Worm (Caenorhabditis elegans): ENCODE measurements around the gene sms-2.
A peak's percentile ranks its signal among the peaks of the same experiment; 100 is the strongest.

The sms-2 gene

DNA sequence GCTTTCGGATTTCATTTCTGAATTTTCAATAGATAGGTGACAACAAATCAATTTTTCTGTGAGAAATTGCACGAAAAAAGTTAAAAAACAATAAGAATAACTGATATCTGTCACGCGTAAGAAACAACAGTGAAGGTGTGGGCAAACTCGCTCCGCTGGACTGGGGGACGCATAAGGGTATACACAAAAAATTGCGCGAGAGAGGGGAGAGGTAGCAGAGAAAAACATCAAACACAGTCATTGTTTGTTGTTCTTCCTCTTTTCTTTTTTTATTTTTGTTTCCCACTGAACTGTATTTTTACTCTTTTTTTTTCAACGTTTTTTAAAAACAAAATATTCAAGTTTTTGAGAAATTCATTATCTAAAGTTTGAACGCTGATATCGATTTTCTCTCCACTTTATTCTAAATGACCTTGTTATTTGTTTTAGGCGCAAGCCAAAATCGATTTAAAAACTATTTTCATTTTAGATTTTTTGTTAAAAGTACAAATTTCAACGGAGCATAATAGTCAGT lies 24.1 kb downstream of the sms-2 start, which contains the start of the genes pifk-1 and tbc-11 (continued):
- TF ChIP-seq daf-12 (tag; optimal IDR thresholded peaks at IDR 0.05) (no peak), ceh-16 (tag; optimal IDR thresholded peaks at IDR 0.05) (no peak), lin-15B (tag; optimal IDR thresholded peaks at IDR 0.05) (peak; percentile 66), elt-1 (tag; optimal IDR thresholded peaks at IDR 0.05) (no peak), elt-2 (tag; optimal IDR thresholded peaks at IDR 0.05) (peak; percentile 50), tbx-2 (tag; optimal IDR thresholded peaks at IDR 0.05) (no peak), ztf-4 (tag; optimal IDR thresholded peaks at IDR 0.05) (no peak)

DNA sequence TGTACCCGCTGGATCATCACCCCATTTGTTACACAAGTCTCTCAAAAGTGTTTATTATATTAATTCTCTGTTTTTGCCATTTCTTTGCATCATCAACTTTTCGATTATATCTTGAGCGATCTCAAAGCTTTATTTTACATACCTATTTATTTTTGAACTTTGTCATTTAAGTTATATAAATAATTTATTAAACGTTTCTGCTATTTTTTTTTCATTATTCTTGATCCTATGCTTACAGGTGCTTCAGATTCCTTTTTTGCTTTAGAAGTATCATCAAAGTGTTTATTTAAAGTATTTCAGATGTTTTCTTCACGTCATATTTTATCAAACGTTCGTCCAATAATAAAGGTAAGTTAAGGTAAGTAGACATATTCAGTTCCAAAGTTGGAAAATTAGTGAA lies 30.6 kb downstream of the sms-2 start, which contains the start of gene F35H12.5:
Gene F35H12.5, plus strand, starts transcription at position 301 of the 400 bp plus-strand sequence.
- TF ChIP-seq nhr-28 (tag; optimal IDR thresholded peaks at IDR 0.05) (no peak), ceh-9 (tag; optimal IDR thresholded peaks at IDR 0.05) (no peak), nfya-1 (tag; optimal IDR thresholded peaks at IDR 0.05; ENCODE audit: insufficient read depth) (no peak)

DNA sequence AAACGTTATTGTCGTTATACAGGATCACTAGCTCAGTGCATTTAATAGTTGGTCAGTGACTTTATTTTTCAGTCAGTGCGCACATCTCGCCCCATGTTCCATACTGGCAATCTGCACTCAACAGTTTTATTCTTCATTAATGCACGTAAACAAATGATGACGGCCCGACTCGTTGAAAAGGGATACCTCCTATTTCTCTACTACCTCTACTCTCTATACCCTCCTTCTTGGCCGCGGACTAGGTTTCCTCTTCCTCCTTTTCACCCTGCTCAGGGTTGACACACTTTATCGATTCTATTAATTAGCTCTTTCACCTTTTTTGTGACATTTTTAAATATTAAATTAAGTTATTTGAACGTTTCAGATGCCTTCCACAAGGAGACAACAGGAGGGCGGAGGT lies 33.2 kb downstream of the sms-2 start, which contains the start of gene sel-12:
Gene sel-12, plus strand, starts transcription at position 358 of the 400 bp plus-strand sequence.
- TF ChIP-seq pha-4 (tag; optimal IDR thresholded peaks at IDR 0.05) (no peak), ama-1 (optimal IDR thresholded peaks at IDR 0.05) (no peak), hmg-11 (tag; optimal IDR thresholded peaks at IDR 0.05) (peak; percentile 17), nfya-1 (tag; optimal IDR thresholded peaks at IDR 0.05; ENCODE audit: insufficient read depth) (peak; percentile 34), skn-1 (tag; optimal IDR thresholded peaks at IDR 0.05) (peak; percentile 48), eor-1 (tag; optimal IDR thresholded peaks at IDR 0.05) (no peak)

DNA sequence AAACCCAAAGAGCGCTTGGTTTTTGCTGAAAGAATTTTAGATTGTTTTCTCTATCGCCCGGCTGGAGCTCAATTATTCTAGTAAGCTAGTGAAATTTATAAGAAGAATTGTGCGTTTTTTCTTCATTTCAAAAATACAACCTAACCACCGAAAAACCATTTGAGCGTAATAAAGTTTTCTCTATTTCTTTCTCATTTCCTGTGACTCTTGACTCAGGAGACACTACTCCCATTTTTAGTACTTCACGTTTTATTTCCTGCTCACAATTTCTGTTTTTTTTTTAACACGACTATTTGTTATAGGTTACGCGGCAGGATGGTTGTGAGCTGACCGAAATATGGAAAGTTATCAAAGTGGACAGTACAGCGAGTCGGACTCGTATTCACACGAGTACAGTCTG lies 35.7 kb downstream of the sms-2 start, which contains the start of gene F35H12.6:
Gene F35H12.6, plus strand, starts transcription at position 301 of the 400 bp plus-strand sequence.
- TF ChIP-seq nhr-25 (tag; optimal IDR thresholded peaks at IDR 0.05) (no peak), ceh-82 (tag; optimal IDR thresholded peaks at IDR 0.05) (no peak), fkh-2 (tag; optimal IDR thresholded peaks at IDR 0.05) (no peak), ztf-4 (tag; optimal IDR thresholded peaks at IDR 0.05) (no peak), jun-1 (tag; optimal IDR thresholded peaks at IDR 0.05) (no peak), hmg-11 (tag; optimal IDR thresholded peaks at IDR 0.05) (no peak), fos-1 (tag; optimal IDR thresholded peaks at IDR 0.05) (no peak), sea-2 (GFP tag; optimal IDR thresholded peaks at IDR 0.05) (no peak), nhr-76 (tag; optimal IDR thresholded peaks at IDR 0.05) (no peak), ama-1 (optimal IDR thresholded peaks at IDR 0.05) (no peak), lin-15B (tag; optimal IDR thresholded peaks at IDR 0.05) (no peak), zag-1 (tag; optimal IDR thresholded peaks at IDR 0.05) (no peak), eor-1 (tag; optimal IDR thresholded peaks at IDR 0.05) (no peak), skn-1 (tag; optimal IDR thresholded peaks at IDR 0.05) (no peak), elt-2 (tag; optimal IDR thresholded peaks at IDR 0.05) (no peak)

DNA sequence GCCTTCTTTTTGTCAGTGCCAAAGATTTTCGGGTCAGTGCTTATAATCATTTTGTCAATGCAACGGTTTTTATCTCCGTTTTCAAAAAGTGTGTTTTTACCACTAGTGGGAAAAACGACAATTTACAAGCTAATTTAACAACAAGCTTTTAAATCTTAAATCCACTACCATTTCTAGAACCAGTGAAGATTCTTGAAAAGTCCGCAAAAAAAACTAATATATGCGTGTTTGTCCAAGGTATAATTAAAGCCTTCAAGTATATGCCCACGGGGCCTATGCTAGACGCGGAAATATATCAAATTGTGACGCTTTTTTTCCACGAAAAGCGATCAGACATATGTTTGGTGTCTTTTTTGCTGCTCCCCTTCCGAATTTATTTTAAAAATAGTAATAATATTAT lies 36.1 kb downstream of the sms-2 start:
- no peak for TF ChIP-seq lin-15B (tag; optimal IDR thresholded peaks at IDR 0.05)
- no peak for TF ChIP-seq fkh-2 (tag; optimal IDR thresholded peaks at IDR 0.05)
- no peak for TF ChIP-seq nhr-237 (tag; optimal IDR thresholded peaks at IDR 0.05)
- no peak for TF ChIP-seq nhr-12 (tag; optimal IDR thresholded peaks at IDR 0.05)
- no peak for TF ChIP-seq mdl-1 (tag; optimal IDR thresholded peaks at IDR 0.05)
- TF ChIP-seq nhr-25 (tag; optimal IDR thresholded peaks at IDR 0.05) = no peak
- TF ChIP-seq nhr-77 (tag; optimal IDR thresholded peaks at IDR 0.05) = no peak
- TF ChIP-seq egl-27 (tag; optimal IDR thresholded peaks at IDR 0.05) = no peak
- no peak for TF ChIP-seq nhr-67 (tag; optimal IDR thresholded peaks at IDR 0.05)
- TF ChIP-seq nhr-23 (tag; optimal IDR thresholded peaks at IDR 0.05) = no peak
- no peak for TF ChIP-seq pha-4 (tag; optimal IDR thresholded peaks at IDR 0.05)
- TF ChIP-seq jun-1 (tag; optimal IDR thresholded peaks at IDR 0.05) = no peak
- no peak for TF ChIP-seq nhr-28 (tag; optimal IDR thresholded peaks at IDR 0.05)
- TF ChIP-seq egl-5 (tag; optimal IDR thresholded peaks at IDR 0.05) = no peak
- TF ChIP-seq elt-2 (tag; optimal IDR thresholded peaks at IDR 0.05) = no peak
- no peak for TF ChIP-seq nhr-76 (tag; optimal IDR thresholded peaks at IDR 0.05)
- no peak for TF ChIP-seq eor-1 (tag; optimal IDR thresholded peaks at IDR 0.05)
- no peak for TF ChIP-seq fos-1 (tag; optimal IDR thresholded peaks at IDR 0.05)
- no peak for TF ChIP-seq ztf-11 (tag; optimal IDR thresholded peaks at IDR 0.05)

DNA sequence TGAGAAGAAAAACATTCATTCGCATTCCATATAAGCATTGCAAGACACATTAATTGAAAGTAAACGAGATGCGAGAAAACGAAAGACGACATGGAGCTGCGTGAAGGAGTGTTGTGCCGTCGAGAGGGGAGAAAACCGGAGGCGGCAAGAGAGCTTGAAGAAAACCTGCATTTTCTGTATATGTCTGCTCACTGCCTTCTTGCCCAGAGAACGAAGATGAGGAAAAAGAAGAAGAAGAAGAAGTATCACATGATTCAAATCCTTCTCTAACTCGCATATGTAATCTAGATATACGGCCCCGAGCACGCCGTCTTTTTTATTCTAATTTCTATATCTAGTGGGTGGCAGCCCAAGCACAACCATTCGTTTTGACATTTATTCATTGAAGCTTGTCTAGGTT lies 38.3 kb downstream of the sms-2 start:
- TF ChIP-seq fkh-2 (tag; optimal IDR thresholded peaks at IDR 0.05) (no peak), nhr-23 (tag; optimal IDR thresholded peaks at IDR 0.05) (no peak), hmg-11 (tag; optimal IDR thresholded peaks at IDR 0.05) (peak; percentile 20), fkh-10 (GFP tag; optimal IDR thresholded peaks at IDR 0.05) (peak; percentile 24), ZK546.5 (tag; optimal IDR thresholded peaks at IDR 0.05) (no peak), elt-2 (tag; optimal IDR thresholded peaks at IDR 0.05) (no peak), nfya-1 (tag; optimal IDR thresholded peaks at IDR 0.05; ENCODE audit: insufficient read depth) (no peak), ztf-4 (tag; optimal IDR thresholded peaks at IDR 0.05) (no peak), lin-39 (tag; optimal IDR thresholded peaks at IDR 0.05) (no peak)

All from whole organism, L3 larva.